Fruit fly (Drosophila melanogaster) whole organism, embryonic: Measurements from ENCODE around the gene CG7227.
A peak's percentile ranks its signal among the peaks of the same experiment; 100 is the strongest.

ENCODE experiments used
- CG10147 ChIP-seq: fragments of 200-800 bp; sonication (Bioruptor generic); optimal IDR thresholded peaks from 2 replicates; lab custom pipeline; 2019; ENCODE audit warnings: missing biosample characterization, mild to moderate bottlenecking, missing genetic modification characterization, moderate library complexity
- CG10543 ChIP-seq: fragments of 200-800 bp; sonication (Bioruptor generic); optimal IDR thresholded peaks from 3 replicates; lab custom pipeline; 2017; ENCODE audit warnings: missing biosample characterization, mild to moderate bottlenecking, missing genetic modification characterization, moderate library complexity
- CG10565 ChIP-seq: fragments of 200-800 bp; sonication (Bioruptor generic); optimal IDR thresholded peaks from 3 replicates; lab custom pipeline; 2016; ENCODE audit warnings: missing biosample characterization, mild to moderate bottlenecking, missing genetic modification characterization
- CG11093 ChIP-seq: fragments of 200-800 bp; sonication (Bioruptor generic); IDR thresholded peaks from 3 replicates; pipeline ENCODE4 v1.3.6; 2022; ENCODE audit warnings: missing biosample characterization, missing genetic modification characterization
- CG11398 ChIP-seq: fragments of 200-800 bp; sonication (Bioruptor generic); optimal IDR thresholded peaks from 2 replicates; lab custom pipeline; 2016; ENCODE audit warnings: missing biosample characterization, missing genetic modification characterization
- CG11696 ChIP-seq: fragments of 200-800 bp; sonication (Bioruptor generic); IDR thresholded peaks from 2 replicates; pipeline ENCODE4 v1.3.6; 2022; ENCODE audit warnings: missing biosample characterization, missing genetic modification characterization
- CG12236 ChIP-seq: fragments of 200-800 bp; sonication (Bioruptor generic); optimal IDR thresholded peaks from 2 replicates; lab custom pipeline; 2016; ENCODE audit warnings: missing biosample characterization, missing genetic modification characterization
- CG12299 ChIP-seq: fragments of 200-800 bp; sonication (Bioruptor generic); optimal IDR thresholded peaks from 2 replicates; lab custom pipeline; 2018; ENCODE audit warnings: missing biosample characterization, mild to moderate bottlenecking, missing genetic modification characterization
- CG1233 ChIP-seq: fragments of 200-800 bp; sonication (Bioruptor generic); optimal IDR thresholded peaks from 4 replicates; lab custom pipeline; 2018; ENCODE audit warnings: missing biosample characterization, mild to moderate bottlenecking, missing genetic modification characterization
- CG14710 ChIP-seq: fragments of 200-800 bp; sonication (Bioruptor generic); optimal IDR thresholded peaks from 3 replicates; lab custom pipeline; 2019; ENCODE audit warnings: missing biosample characterization, mild to moderate bottlenecking, missing genetic modification characterization, moderate library complexity
- CG30020 ChIP-seq: fragments of 200-800 bp; optimal IDR thresholded peaks from 2 replicates; lab custom pipeline; 2019; ENCODE audit warnings: missing biosample characterization, mild to moderate bottlenecking, missing genetic modification characterization, moderate library complexity
- CG30431 ChIP-seq: fragments of 200-800 bp; sonication (Bioruptor generic); optimal IDR thresholded peaks from 2 replicates; lab custom pipeline; 2017; ENCODE audit warnings: missing biosample characterization, missing genetic modification characterization
- CG32532 ChIP-seq: fragments of 200-800 bp; sonication (Bioruptor generic); IDR thresholded peaks from 2 replicates; pipeline ENCODE4 v1.3.6; 2022; ENCODE audit warnings: missing biosample characterization, missing genetic modification characterization
- CG33557 ChIP-seq: fragments of 200-800 bp; sonication (Bioruptor generic); optimal IDR thresholded peaks from 2 replicates; lab custom pipeline; 2019; ENCODE audit warnings: missing biosample characterization, mild to moderate bottlenecking, missing genetic modification characterization, moderate library complexity
- CG5245 ChIP-seq: fragments of 200-800 bp; sonication (Bioruptor generic); optimal IDR thresholded peaks from 3 replicates; lab custom pipeline; 2016; ENCODE audit warnings: missing biosample characterization, missing genetic modification characterization
- CG6254 ChIP-seq: fragments of 200-800 bp; sonication (Bioruptor generic); optimal IDR thresholded peaks from 3 replicates; lab custom pipeline; 2017; ENCODE audit warnings: mild to moderate bottlenecking, missing biosample characterization, missing genetic modification reagents, missing genetic modification characterization
- CG6813 ChIP-seq: fragments of 200-800 bp; sonication (Bioruptor generic); optimal IDR thresholded peaks from 2 replicates; lab custom pipeline; 2017; ENCODE audit warnings: missing biosample characterization, missing genetic modification characterization, mild to moderate bottlenecking, moderate library complexity, missing genetic modification reagents
- CG7556 ChIP-seq: fragments of 200-800 bp; sonication (Bioruptor generic); optimal IDR thresholded peaks from 2 replicates; lab custom pipeline; 2017; ENCODE audit warnings: missing biosample characterization, mild to moderate bottlenecking, missing genetic modification characterization
- CG7987 ChIP-seq: fragments of 200-800 bp; sonication (Bioruptor generic); optimal IDR thresholded peaks from 2 replicates; lab custom pipeline; 2018; ENCODE audit warnings: missing biosample characterization, mild to moderate bottlenecking, missing genetic modification characterization, moderate library complexity
- CG8281 ChIP-seq: fragments of 200-800 bp; sonication (Bioruptor generic); optimal IDR thresholded peaks from 2 replicates; lab custom pipeline; 2018; ENCODE audit warnings: missing biosample characterization, mild to moderate bottlenecking, missing genetic modification characterization, moderate library complexity
- CG8290 ChIP-seq, 3 experiments: fragments of 200-800 bp; sonication (Bioruptor generic); optimal IDR thresholded peaks; 2 replicates each; lab custom pipeline; 2016 to 2019; ENCODE audit warnings: missing biosample characterization in 3 of 3, missing genetic modification characterization in 3 of 3, mild to moderate bottlenecking in 2 of 3, moderate library complexity in 1 of 3
- CG8944 ChIP-seq: fragments of 200-800 bp; sonication (Bioruptor generic); optimal IDR thresholded peaks from 3 replicates; lab custom pipeline; 2016; ENCODE audit warnings: missing biosample characterization, missing genetic modification characterization
- CG9727 ChIP-seq: fragments of 200-800 bp; sonication (Bioruptor generic); optimal IDR thresholded peaks from 3 replicates; lab custom pipeline; 2017; ENCODE audit warnings: missing biosample characterization, mild to moderate bottlenecking, missing genetic modification characterization
- CHES-1-like ChIP-seq: fragments of 200-800 bp; sonication (Bioruptor generic); optimal IDR thresholded peaks from 2 replicates; lab custom pipeline; 2016; ENCODE audit warnings: missing biosample characterization, missing genetic modification characterization
- Dip3 ChIP-seq: fragments of 200-800 bp; sonication (Bioruptor generic); optimal IDR thresholded peaks from 3 replicates; lab custom pipeline; 2016; ENCODE audit warnings: missing biosample characterization, missing genetic modification characterization
- ERR ChIP-seq: fragments of 200-800 bp; sonication (Bioruptor generic); optimal IDR thresholded peaks from 2 replicates; lab custom pipeline; 2016; ENCODE audit warnings: missing biosample characterization, missing genetic modification characterization
- Ets65A ChIP-seq: fragments of 200-800 bp; sonication (Bioruptor generic); peaks from one replicate; lab custom pipeline; 2016; ENCODE audit warnings: missing biosample characterization, missing genetic modification characterization
- Ets97D ChIP-seq: fragments of 200-800 bp; sonication (Bioruptor generic); optimal IDR thresholded peaks from 3 replicates; lab custom pipeline; 2016; ENCODE audit warnings: missing biosample characterization, missing genetic modification characterization
- MBD-R2 ChIP-seq: fragments of 200-800 bp; sonication (Bioruptor generic); IDR thresholded peaks from 2 replicates; pipeline ENCODE4 v1.3.6; 2022; ENCODE audit warnings: missing biosample characterization, missing genetic modification characterization
- MESR4 ChIP-seq: fragments of 200-800 bp; sonication (Bioruptor generic); optimal IDR thresholded peaks from 2 replicates; lab custom pipeline; 2018; ENCODE audit warnings: missing biosample characterization, mild to moderate bottlenecking, missing genetic modification characterization, moderate library complexity
- NC2β ChIP-seq: fragments of 200-800 bp; sonication (Bioruptor generic); optimal IDR thresholded peaks from 2 replicates; lab custom pipeline; 2016; ENCODE audit warnings: missing biosample characterization, missing genetic modification characterization
- Xbp1 ChIP-seq: fragments of 200-800 bp; sonication (Bioruptor generic); optimal IDR thresholded peaks from 3 replicates; lab custom pipeline; 2016; ENCODE audit warnings: missing biosample characterization, mild to moderate bottlenecking, missing genetic modification characterization
- Xrp1 ChIP-seq: fragments of 200-800 bp; sonication (Bioruptor generic); IDR thresholded peaks from 2 replicates; pipeline ENCODE4 v1.3.6; 2022; ENCODE audit warnings: missing biosample characterization, missing genetic modification characterization
- ci ChIP-seq: fragments of 200-800 bp; sonication (Bioruptor generic); IDR thresholded peaks from 3 replicates; pipeline ENCODE4 v1.3.6; 2022; ENCODE audit warnings: missing biosample characterization, missing genetic modification characterization
- dm ChIP-seq: fragments of 200-800 bp; sonication (Bioruptor generic); optimal IDR thresholded peaks from 3 replicates; lab custom pipeline; 2016; ENCODE audit warnings: missing biosample characterization, missing genetic modification characterization
- dpn ChIP-seq, 2 experiments: fragments of 200-800 bp; sonication (Bioruptor generic); optimal IDR thresholded peaks; 3 replicates each; lab custom pipeline; 2016; ENCODE audit warnings: missing biosample characterization in 2 of 2, missing genetic modification characterization in 2 of 2
- ems ChIP-seq: fragments of 200-800 bp; sonication (Bioruptor generic); optimal IDR thresholded peaks from 3 replicates; lab custom pipeline; 2016; ENCODE audit warnings: missing biosample characterization, missing genetic modification characterization
- fd3F ChIP-seq: fragments of 200-800 bp; sonication (Bioruptor generic); optimal IDR thresholded peaks from 2 replicates; lab custom pipeline; 2018; ENCODE audit warnings: missing biosample characterization, mild to moderate bottlenecking, missing genetic modification characterization, moderate library complexity
- gcm ChIP-seq: fragments of 200-800 bp; sonication (Bioruptor generic); optimal IDR thresholded peaks from 2 replicates; lab custom pipeline; 2019; ENCODE audit warnings: missing biosample characterization, mild to moderate bottlenecking, missing genetic modification characterization, moderate library complexity
- hb ChIP-seq: fragments of 200-800 bp; sonication (Bioruptor generic); IDR thresholded peaks from 3 replicates; pipeline ENCODE4 v1.3.6; 2022; ENCODE audit warnings: missing biosample characterization, missing genetic modification characterization; ENCODE audit not compliant: partially characterized antibody
- knrl ChIP-seq: fragments of 200-800 bp; sonication (Bioruptor generic); IDR thresholded peaks from 3 replicates; pipeline ENCODE4 v1.3.6; 2022; ENCODE audit warnings: missing biosample characterization, missing genetic modification characterization; ENCODE audit not compliant: partially characterized antibody
- mirr ChIP-seq: fragments of 200-800 bp; sonication (Bioruptor generic); optimal IDR thresholded peaks from 3 replicates; lab custom pipeline; 2018; ENCODE audit warnings: missing biosample characterization, mild to moderate bottlenecking, missing genetic modification characterization
- nom ChIP-seq: fragments of 200-800 bp; sonication (Bioruptor generic); optimal IDR thresholded peaks from 2 replicates; lab custom pipeline; 2017; ENCODE audit warnings: missing biosample characterization, missing genetic modification characterization, mild to moderate bottlenecking, moderate library complexity, missing genetic modification reagents
- odd ChIP-seq: fragments of 200-800 bp; sonication (Bioruptor generic); optimal IDR thresholded peaks from 2 replicates; lab custom pipeline; 2017; ENCODE audit warnings: missing biosample characterization, mild to moderate bottlenecking, missing genetic modification characterization
- psq ChIP-seq: fragments of 200-800 bp; sonication (Bioruptor generic); optimal IDR thresholded peaks from 2 replicates; lab custom pipeline; 2017; ENCODE audit warnings: missing biosample characterization, missing genetic modification characterization
- rib ChIP-seq: fragments of 200-800 bp; sonication (Bioruptor generic); IDR thresholded peaks from 2 replicates; pipeline ENCODE4 v1.3.6; 2022; ENCODE audit warnings: missing biosample characterization, missing genetic modification characterization
- ro ChIP-seq: fragments of 200-800 bp; sonication (Bioruptor generic); IDR thresholded peaks from 2 replicates; pipeline ENCODE4 v1.3.6; 2022; ENCODE audit warnings: missing biosample characterization, missing genetic modification characterization
- sc ChIP-seq, 3 experiments: fragments of >200 bp in 2 of 3; fragments of 200-800 bp in 1 of 3; sonication (Bioruptor generic) in 1 of 3; optimal IDR thresholded peaks; 2 replicates in 2 of 3; 3 replicates in 1 of 3; lab custom pipeline; 2017; ENCODE audit warnings: mild to moderate bottlenecking in 1 of 3, missing biosample characterization in 1 of 3, missing genetic modification characterization in 1 of 3, missing genetic modification reagents in 1 of 3
- zfh2 ChIP-seq: fragments of 200-800 bp; sonication (Bioruptor generic); optimal IDR thresholded peaks from 2 replicates; lab custom pipeline; 2016; ENCODE audit warnings: missing biosample characterization, missing genetic modification characterization

CG7227 gene

dm6 chr2L:7965808-7966460, 32.0 kb downstream of the CG7227 start (continued):
- TF ChIP-seq CG30020 = no peak
- no peak for TF ChIP-seq CG1233 (GFP tag; lab: Kevin White, UChicago)
- TF ChIP-seq CG8281 (tag; lab: Kevin White, UChicago) = no peak
- no peak for TF ChIP-seq NC2β (GFP tag; lab: Kevin White, UChicago)
- no peak for TF ChIP-seq dm (GFP tag; lab: Kevin White, UChicago)
- no peak for TF ChIP-seq psq
- TF ChIP-seq CG8944 (GFP tag; lab: Kevin White, UChicago) = no peak
- TF ChIP-seq MESR4 (GFP tag; lab: Kevin White, UChicago) = no peak
- no peak for TF ChIP-seq CG33557 (GFP tag; lab: Kevin White, UChicago)
- TF ChIP-seq dpn (GFP tag; optimal IDR thresholded peaks at IDR 0.05; lab: Kevin White, UChicago) = no peak
- TF ChIP-seq CG32532 (GFP tag; lab: Robert Waterston, UW) = no peak
- TF ChIP-seq Ets97D (GFP tag; lab: Kevin White, UChicago) = no peak
- TF ChIP-seq CG12299 (tag; lab: Kevin White, UChicago) = no peak
- no peak for TF ChIP-seq CG7987 (GFP tag; lab: Kevin White, UChicago)
- no peak for TF ChIP-seq CG11093 (GFP tag; lab: Robert Waterston, UW)
- peak; percentile 30; the same call in 1 of the 2 replicates for TF ChIP-seq Xrp1 (GFP tag; lab: Robert Waterston, UW)
- no peak for TF ChIP-seq CG6813 (GFP tag; lab: Kevin White, UChicago)
- no peak for TF ChIP-seq CG10543 (GFP tag; lab: Kevin White, UChicago)
- TF ChIP-seq mirr (GFP tag; lab: Kevin White, UChicago) = no peak
- TF ChIP-seq CG9727 (GFP tag; lab: Kevin White, UChicago) = peak; percentile 3
- peak; percentile 32 for TF ChIP-seq CG7556 (GFP tag; lab: Kevin White, UChicago)
- no peak for TF ChIP-seq fd3F
- TF ChIP-seq ci = no peak
- TF ChIP-seq CG5245 (GFP tag; lab: Kevin White, UChicago) = no peak
- TF ChIP-seq nom (GFP tag; lab: Kevin White, UChicago) = no peak
- no peak for TF ChIP-seq ERR (GFP tag; lab: Kevin White, UChicago)
- no peak for TF ChIP-seq CG30431 (GFP tag; lab: Kevin White, UChicago)
- TF ChIP-seq MBD-R2 (GFP tag; lab: Robert Waterston, UW) = no peak
- TF ChIP-seq Ets65A (GFP tag; lab: Kevin White, UChicago) = no peak
- TF ChIP-seq CG10565 (GFP tag; lab: Kevin White, UChicago) = no peak
- TF ChIP-seq Dip3 = no peak
- no peak for TF ChIP-seq CG10147 (GFP tag; lab: Kevin White, UChicago)
- no peak for TF ChIP-seq CG12236 (GFP tag; lab: Kevin White, UChicago)
- no peak for TF ChIP-seq CG6254 (GFP tag; lab: Kevin White, UChicago)
- TF ChIP-seq odd (GFP tag; lab: Kevin White, UChicago) = no peak
- peak; percentile 55 for TF ChIP-seq CG14710 (tag; lab: Kevin White, UChicago)
- no peak for TF ChIP-seq ro (GFP tag; lab: Robert Waterston, UW)
- no peak for TF ChIP-seq CG11398 (GFP tag; lab: Kevin White, UChicago)
- TF ChIP-seq knrl (GFP tag; lab: Robert Waterston, UW) = no peak
- TF ChIP-seq zfh2 (GFP tag; lab: Kevin White, UChicago) = no peak
- TF ChIP-seq CG11696 (GFP tag; lab: Robert Waterston, UW) = no peak
- TF ChIP-seq ems = no peak
- TF ChIP-seq gcm (GFP tag; lab: Kevin White, UChicago) = no peak
- TF ChIP-seq sc (optimal IDR thresholded peaks at IDR 0.05; lab: Kevin White, UChicago) = no peak
- no peak for TF ChIP-seq sc (GFP tag; optimal IDR thresholded peaks at IDR 0.05; lab: Kevin White, UChicago)
- no peak for TF ChIP-seq rib (GFP tag; lab: Robert Waterston, UW)
- no peak for TF ChIP-seq CG8290 (GFP tag; optimal IDR thresholded peaks at IDR 0.05; lab: Kevin White, UChicago)
- TF ChIP-seq CG8290 (tag; optimal IDR thresholded peaks at IDR 0.05; lab: Kevin White, UChicago) = no peak
- TF ChIP-seq Xbp1 (GFP tag; lab: Kevin White, UChicago) = peak; percentile 14
- TF ChIP-seq hb (GFP tag; lab: Robert Waterston, UW) = no peak
- TF ChIP-seq CHES-1-like (GFP tag; lab: Kevin White, UChicago) = no peak
